Worm (Caenorhabditis elegans) whole organism, mixed stage, embryonic: ENCODE results near the gene spp-26.
"Not testable (repeated sequence)": the region's sequence is repeated elsewhere in the genome, so short reads cannot be mapped to it uniquely, and the experiment has no call there.

Experiments used
- M03D4.4 ChIP-seq: sonication (generic microtip); optimal IDR thresholded peaks from 2 replicates; lab custom pipeline; 2017; ENCODE audit warnings: mild to moderate bottlenecking, missing genetic modification characterization, missing compliant biosample characterization
- bed-3 ChIP-seq: fragments of 200-800 bp; sonication (Bioruptor generic); optimal IDR thresholded peaks from 3 replicates; lab custom pipeline; 2018; ENCODE audit warnings: mild to moderate bottlenecking, missing genetic modification characterization, moderate library complexity, missing compliant biosample characterization
- blmp-1 ChIP-seq: fragments of 150-350 bp; optimal IDR thresholded peaks from 2 replicates; lab custom pipeline; 2014; ENCODE audit warnings: missing biosample characterization, missing genetic modification characterization
- ceh-39 ChIP-seq: fragments of 150-350 bp; optimal IDR thresholded peaks from 2 replicates; lab custom pipeline; 2014; ENCODE audit warnings: missing biosample characterization, missing genetic modification characterization
- ceh-83 ChIP-seq: fragments of 200-800 bp; sonication (Bioruptor generic); optimal IDR thresholded peaks from 2 replicates; lab custom pipeline; 2018; ENCODE audit warnings: mild to moderate bottlenecking, missing genetic modification characterization, missing compliant biosample characterization
- ces-1 ChIP-seq: fragments of 150-350 bp; optimal IDR thresholded peaks from 2 replicates; lab custom pipeline; 2014; ENCODE audit warnings: missing biosample characterization, missing genetic modification reagents, missing genetic modification characterization
- drap-1 ChIP-seq: fragments of 200-800 bp; sonication (Bioruptor generic); optimal IDR thresholded peaks from 3 replicates; lab custom pipeline; 2018; ENCODE audit warnings: mild to moderate bottlenecking, missing genetic modification characterization, missing compliant biosample characterization
- elt-1 ChIP-seq: sonication (generic microtip); optimal IDR thresholded peaks from 2 replicates; lab custom pipeline; 2017; ENCODE audit warnings: missing genetic modification characterization, mild to moderate bottlenecking, missing compliant biosample characterization, antibody characterized with exemption, moderate library complexity, borderline replicate concordance; ENCODE audit not compliant: insufficient read depth
- elt-3 ChIP-seq: fragments of 150-350 bp; optimal IDR thresholded peaks from 2 replicates; lab custom pipeline; 2014; ENCODE audit warnings: missing biosample characterization, missing genetic modification characterization
- hlh-1 ChIP-seq: fragments of 150-350 bp; optimal IDR thresholded peaks from 2 replicates; lab custom pipeline; 2014; ENCODE audit warnings: missing biosample characterization, missing genetic modification reagents, missing genetic modification characterization
- lin-13 ChIP-seq: fragments of 150-350 bp; optimal IDR thresholded peaks from 2 replicates; lab custom pipeline; 2014; ENCODE audit warnings: missing biosample characterization, missing genetic modification characterization
- lin-32 ChIP-seq: fragments of 200-800 bp; sonication (Bioruptor generic); optimal IDR thresholded peaks from 2 replicates; lab custom pipeline; 2018; ENCODE audit warnings: mild to moderate bottlenecking, missing genetic modification characterization, missing compliant biosample characterization
- lsy-2 ChIP-seq: fragments of 150-350 bp; optimal IDR thresholded peaks from 2 replicates; lab custom pipeline; 2014; ENCODE audit warnings: missing biosample characterization, missing genetic modification characterization
- mab-5 ChIP-seq: fragments of 150-350 bp; optimal IDR thresholded peaks from 2 replicates; lab custom pipeline; 2014; ENCODE audit warnings: missing biosample characterization, missing genetic modification characterization
- mep-1 ChIP-seq: fragments of 150-350 bp; optimal IDR thresholded peaks from 2 replicates; lab custom pipeline; 2017; ENCODE audit warnings: missing biosample characterization, missing genetic modification reagents, missing genetic modification characterization, inconsistent platforms
- mls-2 ChIP-seq: sonication (generic microtip); optimal IDR thresholded peaks from 2 replicates; lab custom pipeline; 2016; ENCODE audit warnings: mild to moderate bottlenecking, missing genetic modification characterization, moderate library complexity, missing compliant biosample characterization
- nhr-2 ChIP-seq: fragments of 150-350 bp; optimal IDR thresholded peaks from 2 replicates; lab custom pipeline; 2014; ENCODE audit warnings: missing biosample characterization, missing genetic modification characterization
- nhr-28 ChIP-seq: fragments of 150-350 bp; optimal IDR thresholded peaks from 2 replicates; lab custom pipeline; 2014; ENCODE audit warnings: missing biosample characterization, missing genetic modification characterization
- pha-4 ChIP-seq: fragments of 150-350 bp; optimal IDR thresholded peaks from 2 replicates; lab custom pipeline; 2018; ENCODE audit warnings: missing biosample characterization, missing genetic modification reagents, missing genetic modification characterization
- snpc-4 ChIP-seq: fragments of 150-350 bp; optimal IDR thresholded peaks from 2 replicates; lab custom pipeline; 2014; ENCODE audit warnings: missing biosample characterization, missing genetic modification characterization
- sptf-1 ChIP-seq: sonication (generic microtip); optimal IDR thresholded peaks from 2 replicates; lab custom pipeline; 2017; ENCODE audit warnings: mild to moderate bottlenecking, missing genetic modification characterization, moderate library complexity, missing compliant biosample characterization
- tbx-8 ChIP-seq: fragments of 200-800 bp; sonication (Bioruptor generic); optimal IDR thresholded peaks from 2 replicates; lab custom pipeline; 2018; ENCODE audit warnings: mild to moderate bottlenecking, missing genetic modification characterization, moderate library complexity, missing compliant biosample characterization
- unc-39 ChIP-seq: fragments of 150-350 bp; optimal IDR thresholded peaks from 2 replicates; lab custom pipeline; 2014; ENCODE audit warnings: missing biosample characterization, missing genetic modification characterization
- unc-62 ChIP-seq: fragments of 150-350 bp; optimal IDR thresholded peaks from 2 replicates; lab custom pipeline; 2014; ENCODE audit warnings: missing biosample characterization, missing genetic modification reagents, missing genetic modification characterization
- zip-8 ChIP-seq: fragments of 150-350 bp; optimal IDR thresholded peaks from 2 replicates; lab custom pipeline; 2014; ENCODE audit warnings: missing biosample characterization, missing genetic modification characterization
- ztf-11 ChIP-seq: fragments of 150-350 bp; optimal IDR thresholded peaks from 2 replicates; lab custom pipeline; 2014; ENCODE audit warnings: missing biosample characterization, missing genetic modification characterization

Gene spp-26

DNA sequence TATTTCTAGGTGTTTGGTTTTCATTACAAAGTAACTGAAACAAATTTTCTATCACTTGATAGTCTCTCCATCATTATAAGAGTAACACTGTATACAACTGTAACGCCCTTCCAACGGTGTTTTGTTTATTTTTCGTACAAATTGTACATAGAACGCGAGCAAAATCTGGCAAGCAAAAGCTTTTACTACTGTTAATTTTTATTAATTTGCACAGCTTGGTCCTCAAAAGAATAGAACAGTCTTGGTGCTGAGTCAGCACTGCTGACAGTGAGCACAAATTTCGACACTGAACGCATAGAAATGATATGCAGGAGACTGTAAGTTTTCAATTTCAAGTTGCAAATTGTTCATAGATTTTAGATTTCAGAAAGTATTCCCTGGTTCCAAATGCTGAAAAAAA, 31.3 kb upstream of the spp-26 start, which contains the start of gene ZK1055.2:
Gene ZK1055.2, plus strand, starts transcription at position 301 of the 400 bp plus-strand sequence.
- no peak for TF ChIP-seq lin-32 (GFP tag; lab: Kevin White, UChicago)
- no peak for TF ChIP-seq elt-1 (tag; lab: Kevin White, UChicago)
- no peak for TF ChIP-seq lsy-2 (tag; lab: Kevin White, UChicago)
- no peak for TF ChIP-seq ces-1
- TF ChIP-seq hlh-1 (tag; lab: Kevin White, UChicago), result no peak
- TF ChIP-seq snpc-4, result no peak
- TF ChIP-seq lin-13, result no peak
- no peak for TF ChIP-seq unc-39 (tag; lab: Kevin White, UChicago)
- no peak for TF ChIP-seq mls-2
- no peak for TF ChIP-seq unc-62 (GFP tag; lab: Kevin White, UChicago)
- TF ChIP-seq nhr-2 (tag; lab: Kevin White, UChicago), result no peak
- TF ChIP-seq ceh-39 (tag; lab: Kevin White, UChicago), result no peak
- no peak for TF ChIP-seq drap-1
- TF ChIP-seq ztf-11 (tag; lab: Kevin White, UChicago), result no peak
- no peak for TF ChIP-seq sptf-1 (tag; lab: Kevin White, UChicago)
- TF ChIP-seq, all 35 proteins: peak for 0

DNA sequence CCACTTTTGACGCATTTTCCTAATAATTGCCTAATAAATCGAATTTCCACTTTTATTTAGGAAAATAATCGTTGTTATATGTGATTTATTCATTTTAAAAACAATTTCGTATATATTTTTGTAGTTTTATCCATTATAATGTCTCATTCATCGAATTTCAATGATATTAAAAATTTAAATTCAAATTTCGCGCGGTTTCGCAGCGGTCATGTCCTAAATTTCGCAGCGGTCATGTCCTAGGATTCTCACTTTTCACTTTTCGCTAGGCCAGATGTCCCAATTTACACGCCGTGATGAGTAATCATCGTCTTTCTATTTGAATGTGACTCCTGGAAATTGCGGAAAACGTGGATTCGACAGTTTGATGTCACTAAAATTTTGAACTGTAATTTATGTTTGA, 22.8 kb upstream of the spp-26 start, which contains the start of gene ZK1055.4:
Gene ZK1055.4, plus strand, starts transcription at position 301 of the 400 bp plus-strand sequence.
- not testable (repeated sequence) for TF ChIP-seq unc-62 (GFP tag; lab: Kevin White, UChicago); pha-4 (tag; lab: Kevin White, UChicago); ceh-39 (tag; lab: Kevin White, UChicago)

DNA sequence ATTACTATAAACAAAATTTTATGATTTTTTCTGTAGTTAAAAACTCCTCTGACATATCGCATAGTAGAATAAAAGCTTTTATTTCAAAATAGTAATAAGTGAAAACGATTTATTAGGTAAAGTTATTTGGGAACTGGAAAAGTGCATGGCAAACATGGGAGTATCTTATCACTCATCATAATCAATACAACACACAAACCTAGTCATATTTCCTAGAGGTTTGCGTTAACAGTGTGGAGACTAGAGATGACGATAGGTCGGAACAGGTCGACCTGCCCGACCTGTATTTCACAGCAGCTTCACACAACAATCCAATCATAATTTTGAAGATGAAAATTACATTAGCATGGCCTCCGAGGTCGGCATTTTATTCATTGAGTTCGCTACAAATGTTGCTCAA, 21.0 kb upstream of the spp-26 start, which contains the start of gene EGAP9.3:
Gene EGAP9.3, minus strand, starts transcription at position 131 of the 400 bp plus-strand sequence.
- no peak for TF ChIP-seq zip-8 (tag; lab: Kevin White, UChicago)

ce11 chrV:6576567-6576966, 17.6 kb upstream of the spp-26 start, which contains the start of gene EGAP9.4:
Gene EGAP9.4, plus strand, starts transcription at chrV:6576867.
- TF ChIP-seq elt-1 (tag; lab: Kevin White, UChicago), result peak; percentile 28
- TF ChIP-seq snpc-4, result no peak

- TF ChIP-seq blmp-1 (no peak), nhr-28 (no peak), unc-39 (tag; lab: Kevin White, UChicago) (no peak), nhr-2 (tag; lab: Kevin White, UChicago) (no peak), snpc-4 (no peak), sptf-1 (tag; lab: Kevin White, UChicago) (no peak), ces-1 (no peak), elt-3 (tag; lab: Kevin White, UChicago) (no peak), M03D4.4 (tag; lab: Kevin White, UChicago) (no peak), mab-5 (no peak), ceh-39 (tag; lab: Kevin White, UChicago) (no peak)
These were observed 16.6 kb upstream of the spp-26 start, which contains the start of gene fut-2 for ce11 chrV:6575406-6576130. Gene fut-2, minus strand, starts transcription at chrV:6575890.

ce11 chrV:6565851-6566386, 6.9 kb upstream of the spp-26 start, which contains the start of gene K04A8.1:
Gene K04A8.1, plus strand, starts transcription at chrV:6566336.
- no peak for TF ChIP-seq bed-3
- no peak for TF ChIP-seq pha-4 (tag; lab: Kevin White, UChicago)
- TF ChIP-seq M03D4.4 (tag; lab: Kevin White, UChicago), result no peak
- TF ChIP-seq ceh-39 (tag; lab: Kevin White, UChicago), result no peak
- TF ChIP-seq hlh-1 (tag; lab: Kevin White, UChicago), result no peak
- TF ChIP-seq drap-1, result no peak
- TF ChIP-seq lsy-2 (tag; lab: Kevin White, UChicago), result no peak
- TF ChIP-seq elt-1 (tag; lab: Kevin White, UChicago), result no peak
- TF ChIP-seq mep-1, result no peak
- no peak for TF ChIP-seq mls-2
- no peak for TF ChIP-seq nhr-28
- no peak for TF ChIP-seq elt-3 (tag; lab: Kevin White, UChicago)
- no peak for TF ChIP-seq tbx-8 (GFP tag; lab: Kevin White, UChicago)
- no peak for TF ChIP-seq ztf-11 (tag; lab: Kevin White, UChicago)
- TF ChIP-seq ceh-83 (GFP tag; lab: Kevin White, UChicago), result no peak
